Fruit fly (Drosophila melanogaster) whole organism, embryonic: ENCODE measurements around the gene CG8281.

Experiments
- Bdp1 ChIP-seq: fragments of 200-800 bp; sonication (Bioruptor generic); optimal IDR thresholded peaks from 3 replicates; lab custom pipeline; 2016; ENCODE audit warnings: missing biosample characterization, missing genetic modification characterization
- C15 ChIP-seq: fragments of 200-800 bp; sonication (Bioruptor generic); IDR thresholded peaks from 3 replicates; pipeline ENCODE4 v1.3.6; 2022; ENCODE audit warnings: missing biosample characterization, missing genetic modification characterization
- CG11695 ChIP-seq: fragments of 200-800 bp; sonication (Bioruptor generic); IDR thresholded peaks from 3 replicates; pipeline ENCODE4 v1.3.6; 2022; ENCODE audit warnings: missing biosample characterization, missing genetic modification characterization
- CG1233 ChIP-seq: fragments of 200-800 bp; sonication (Bioruptor generic); optimal IDR thresholded peaks from 4 replicates; lab custom pipeline; 2018; ENCODE audit warnings: missing biosample characterization, mild to moderate bottlenecking, missing genetic modification characterization
- CG1603 ChIP-seq: fragments of 200-800 bp; sonication (Bioruptor generic); optimal IDR thresholded peaks from 2 replicates; lab custom pipeline; 2019; ENCODE audit warnings: missing biosample characterization, mild to moderate bottlenecking, missing genetic modification characterization, moderate library complexity
- CG17328 ChIP-seq: fragments of 200-800 bp; sonication (Bioruptor generic); IDR thresholded peaks from 2 replicates; pipeline ENCODE4 v1.3.6; 2022; ENCODE audit warnings: missing biosample characterization, missing genetic modification characterization
- CG17361 ChIP-seq: fragments of 200-800 bp; sonication (Bioruptor generic); IDR thresholded peaks from 3 replicates; pipeline ENCODE4 v1.3.6; 2022; ENCODE audit warnings: missing biosample characterization, missing genetic modification characterization
- CG17802 ChIP-seq: fragments of 200-800 bp; sonication (Bioruptor generic); optimal IDR thresholded peaks from 2 replicates; lab custom pipeline; 2018; ENCODE audit warnings: missing biosample characterization, mild to moderate bottlenecking, missing genetic modification characterization, moderate library complexity
- CG18599 ChIP-seq: fragments of 200-800 bp; sonication (Bioruptor generic); optimal IDR thresholded peaks from 3 replicates; lab custom pipeline; 2017; ENCODE audit warnings: missing biosample characterization, missing genetic modification characterization, mild to moderate bottlenecking, moderate library complexity, missing genetic modification reagents
- CG2678 ChIP-seq: fragments of 200-800 bp; sonication (Bioruptor generic); optimal IDR thresholded peaks from 3 replicates; lab custom pipeline; 2019; ENCODE audit warnings: missing biosample characterization, mild to moderate bottlenecking, missing genetic modification characterization, moderate library complexity
- CG2875 ChIP-seq: fragments of 200-800 bp; sonication (Bioruptor generic); optimal IDR thresholded peaks from 2 replicates; lab custom pipeline; 2017; ENCODE audit warnings: missing biosample characterization, mild to moderate bottlenecking, missing genetic modification characterization, missing genetic modification reagents
- CG2889 ChIP-seq: fragments of 200-800 bp; sonication (Bioruptor generic); IDR thresholded peaks from 3 replicates; pipeline ENCODE4 v1.3.6; 2022; ENCODE audit warnings: missing biosample characterization, missing genetic modification characterization
- CG8478 ChIP-seq: fragments of >200 bp; optimal IDR thresholded peaks from 2 replicates; lab custom pipeline; 2018
- CG8765 ChIP-seq: fragments of 200-800 bp; sonication (Bioruptor generic); IDR thresholded peaks from 2 replicates; pipeline ENCODE4 v1.3.6; 2022; ENCODE audit warnings: missing biosample characterization, missing genetic modification characterization
- CG8924 ChIP-seq: fragments of 200-800 bp; optimal IDR thresholded peaks from 3 replicates; lab custom pipeline; 2019; ENCODE audit warnings: missing biosample characterization, mild to moderate bottlenecking, missing genetic modification characterization, moderate library complexity
- Elba2 ChIP-seq: fragments of 200-800 bp; sonication (Bioruptor generic); optimal IDR thresholded peaks from 3 replicates; lab custom pipeline; 2016; ENCODE audit warnings: missing biosample characterization, missing genetic modification characterization
- Fer2 ChIP-seq: fragments of 200-800 bp; sonication (Bioruptor generic); optimal IDR thresholded peaks from 2 replicates; lab custom pipeline; 2018; ENCODE audit warnings: missing biosample characterization, mild to moderate bottlenecking, missing genetic modification characterization, moderate library complexity
- Gsc ChIP-seq: fragments of 200-800 bp; sonication (Bioruptor generic); IDR thresholded peaks from 2 replicates; pipeline ENCODE4 v1.3.6; 2022; ENCODE audit warnings: missing biosample characterization, missing genetic modification characterization
- HLH54F ChIP-seq: fragments of 200-800 bp; sonication (Bioruptor generic); optimal IDR thresholded peaks from 3 replicates; lab custom pipeline; 2016; ENCODE audit warnings: missing biosample characterization, missing genetic modification characterization
- Hr3 ChIP-seq: fragments of 200-800 bp; sonication (Bioruptor generic); optimal IDR thresholded peaks from 3 replicates; lab custom pipeline; 2016; ENCODE audit warnings: missing biosample characterization, missing genetic modification characterization
- Hsf ChIP-seq: fragments of 200-800 bp; sonication (Bioruptor generic); optimal IDR thresholded peaks from 3 replicates; lab custom pipeline; 2016; ENCODE audit warnings: missing biosample characterization, missing genetic modification characterization
- Lim3 ChIP-seq: fragments of 200-800 bp; sonication (Bioruptor generic); IDR thresholded peaks from 2 replicates; pipeline ENCODE4 v1.3.6; 2022; ENCODE audit warnings: missing biosample characterization, missing genetic modification characterization
- Pdp1 ChIP-seq, 2 experiments: fragments of 200-800 bp; sonication (Bioruptor generic); optimal IDR thresholded peaks; 3 replicates each; lab custom pipeline; 2016; ENCODE audit warnings: missing biosample characterization in 2 of 2, missing genetic modification characterization in 2 of 2, mild to moderate bottlenecking in 1 of 2, moderate library complexity in 1 of 2
- Rx ChIP-seq: fragments of 200-800 bp; sonication (Bioruptor generic); IDR thresholded peaks from 2 replicates; pipeline ENCODE4 v1.3.6; 2022; ENCODE audit warnings: missing biosample characterization, missing genetic modification characterization
- TFAM ChIP-seq: fragments of 200-800 bp; sonication (Bioruptor generic); optimal IDR thresholded peaks from 2 replicates; lab custom pipeline; 2017; ENCODE audit warnings: missing biosample characterization, missing genetic modification characterization, inconsistent platforms
- amos ChIP-seq: fragments of 200-800 bp; sonication (Bioruptor generic); IDR thresholded peaks from 2 replicates; pipeline ENCODE4 v1.3.6; 2022; ENCODE audit warnings: missing biosample characterization, missing genetic modification characterization; ENCODE audit not compliant: partially characterized antibody
- ap ChIP-seq: fragments of 200-800 bp; sonication (Bioruptor generic); IDR thresholded peaks from 2 replicates; pipeline ENCODE4 v1.3.6; 2022; ENCODE audit warnings: missing biosample characterization, missing genetic modification characterization
- ara ChIP-seq: fragments of 200-800 bp; sonication (Bioruptor generic); IDR thresholded peaks from 2 replicates; pipeline ENCODE4 v1.3.6; 2022; ENCODE audit warnings: missing biosample characterization, missing genetic modification characterization
- ato ChIP-seq: fragments of 200-800 bp; sonication (Bioruptor generic); IDR thresholded peaks from 2 replicates; pipeline ENCODE4 v1.3.6; 2022; ENCODE audit warnings: missing biosample characterization, missing genetic modification characterization; ENCODE audit not compliant: partially characterized antibody
- cg ChIP-seq: fragments of 200-800 bp; sonication (Bioruptor generic); optimal IDR thresholded peaks from 3 replicates; lab custom pipeline; 2019; ENCODE audit warnings: missing biosample characterization, mild to moderate bottlenecking, missing genetic modification characterization, moderate library complexity
- chif ChIP-seq, 2 experiments: fragments of 200-800 bp; sonication (Bioruptor generic); optimal IDR thresholded peaks; 3 replicates each; lab custom pipeline; 2016; ENCODE audit warnings: missing biosample characterization in 2 of 2, missing genetic modification characterization in 2 of 2
- dm ChIP-seq: fragments of 200-800 bp; sonication (Bioruptor generic); optimal IDR thresholded peaks from 3 replicates; lab custom pipeline; 2016; ENCODE audit warnings: missing biosample characterization, missing genetic modification characterization
- ems ChIP-seq: fragments of 200-800 bp; sonication (Bioruptor generic); optimal IDR thresholded peaks from 3 replicates; lab custom pipeline; 2016; ENCODE audit warnings: missing biosample characterization, missing genetic modification characterization
- ftz-f1 ChIP-seq: fragments of 200-800 bp; sonication (Bioruptor generic); optimal IDR thresholded peaks from 2 replicates; lab custom pipeline; 2016; ENCODE audit warnings: missing biosample characterization, missing genetic modification characterization
- gcm ChIP-seq: fragments of 200-800 bp; sonication (Bioruptor generic); optimal IDR thresholded peaks from 2 replicates; lab custom pipeline; 2019; ENCODE audit warnings: missing biosample characterization, mild to moderate bottlenecking, missing genetic modification characterization, moderate library complexity
- grn ChIP-seq: fragments of 200-800 bp; sonication (Bioruptor generic); optimal IDR thresholded peaks from 3 replicates; lab custom pipeline; 2017; ENCODE audit warnings: missing biosample characterization, missing genetic modification characterization
- her ChIP-seq: fragments of 200-800 bp; sonication (Bioruptor generic); optimal IDR thresholded peaks from 2 replicates; lab custom pipeline; 2016; ENCODE audit warnings: missing biosample characterization, missing genetic modification characterization
- hkb ChIP-seq, 2 experiments: fragments of 200-800 bp in 1 of 2; fragments of >200 bp in 1 of 2; sonication (Bioruptor generic) in 1 of 2; IDR thresholded peaks in 1 of 2; optimal IDR thresholded peaks in 1 of 2; 2 replicates each; pipeline versions ENCODE4 v1.3.6 to Lab custom; 2017 to 2022; ENCODE audit warnings: missing biosample characterization in 1 of 2, missing genetic modification characterization in 1 of 2
- ind ChIP-seq: fragments of 200-800 bp; sonication (Bioruptor generic); optimal IDR thresholded peaks from 3 replicates; lab custom pipeline; 2016; ENCODE audit warnings: missing biosample characterization, missing genetic modification characterization
- lov ChIP-seq, 2 experiments: fragments of 200-800 bp in 1 of 2; fragments of >200 bp in 1 of 2; sonication (Bioruptor generic) in 1 of 2; IDR thresholded peaks in 1 of 2; optimal IDR thresholded peaks in 1 of 2; 2 replicates in 1 of 2; 3 replicates in 1 of 2; pipeline versions ENCODE4 v1.3.6 to Lab custom; 2017 to 2022; ENCODE audit warnings: missing biosample characterization in 1 of 2, missing genetic modification characterization in 1 of 2
- org-1 ChIP-seq: fragments of 200-800 bp; sonication (Bioruptor generic); optimal IDR thresholded peaks from 2 replicates; lab custom pipeline; 2017; ENCODE audit warnings: missing biosample characterization, missing genetic modification characterization
- pb ChIP-seq: fragments of 200-800 bp; sonication (Bioruptor generic); optimal IDR thresholded peaks from 3 replicates; lab custom pipeline; 2016; ENCODE audit warnings: missing biosample characterization, missing genetic modification characterization
- peb ChIP-seq: fragments of 200-800 bp; sonication (Bioruptor generic); IDR thresholded peaks from 2 replicates; pipeline ENCODE4 v1.3.6; 2022; ENCODE audit warnings: missing biosample characterization, missing genetic modification characterization
- phol ChIP-seq: fragments of 200-800 bp; sonication (Bioruptor generic); optimal IDR thresholded peaks from 3 replicates; lab custom pipeline; 2018; ENCODE audit warnings: missing biosample characterization, mild to moderate bottlenecking, missing genetic modification characterization, moderate library complexity
- pnt ChIP-seq: fragments of 200-800 bp; sonication (Bioruptor generic); optimal IDR thresholded peaks from 3 replicates; lab custom pipeline; 2016; ENCODE audit warnings: missing biosample characterization, missing genetic modification characterization
- row ChIP-seq: fragments of 200-800 bp; sonication (Bioruptor generic); IDR thresholded peaks from 3 replicates; pipeline ENCODE4 v1.3.6; 2022; ENCODE audit warnings: missing biosample characterization, missing genetic modification characterization
- sens ChIP-seq: fragments of 200-800 bp; sonication (Bioruptor generic); peaks from one replicate; lab custom pipeline; 2016; ENCODE audit warnings: missing biosample characterization, missing genetic modification characterization
- sens-2 ChIP-seq: fragments of 200-800 bp; sonication (Bioruptor generic); IDR thresholded peaks from 2 replicates; pipeline ENCODE4 v1.3.6; 2022; ENCODE audit warnings: missing biosample characterization, missing genetic modification characterization
- slbo ChIP-seq: fragments of 200-800 bp; sonication (Bioruptor generic); IDR thresholded peaks from 2 replicates; pipeline ENCODE4 v1.3.6; 2022; ENCODE audit warnings: missing biosample characterization, missing genetic modification characterization
- so ChIP-seq: fragments of 200-800 bp; sonication (Bioruptor generic); IDR thresholded peaks from 3 replicates; pipeline ENCODE4 v1.3.6; 2022; ENCODE audit warnings: missing biosample characterization, missing genetic modification characterization
- tin ChIP-seq: fragments of 200-800 bp; sonication (Bioruptor generic); optimal IDR thresholded peaks from 3 replicates; lab custom pipeline; 2016; ENCODE audit warnings: missing biosample characterization, missing genetic modification characterization

Gene CG8281

DNA sequence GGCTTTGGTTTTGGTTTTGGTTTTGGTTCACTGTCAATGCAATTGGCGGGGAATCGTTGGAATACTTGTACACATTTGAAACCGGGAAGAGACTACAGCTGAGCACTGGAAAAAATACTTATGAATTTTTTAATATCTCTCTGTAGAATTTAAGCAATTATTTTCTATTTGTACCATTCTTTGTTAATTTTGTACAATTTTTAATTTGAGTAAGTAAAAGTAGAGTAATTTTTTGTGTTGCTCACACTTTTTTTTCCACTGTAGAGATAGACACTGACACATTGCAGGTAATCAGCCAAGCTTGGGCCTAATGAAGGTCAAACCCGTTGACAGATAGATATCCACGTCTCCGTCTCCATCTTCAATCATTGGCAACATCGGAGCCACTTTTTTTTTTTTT is 29.0 kb upstream of the CG8281 start (continued):
- TF ChIP-seq sens (GFP tag; lab: Kevin White, UChicago) (peak; percentile 84), CG17328 (GFP tag; lab: Robert Waterston, UW) (peak; percentile 57), CG2678 (tag; lab: Kevin White, UChicago) (peak; percentile 15), so (GFP tag; lab: Robert Waterston, UW) (peak; percentile 60; the same call in 1 of the 3 replicates), Rx (GFP tag; lab: Robert Waterston, UW) (no peak), CG17361 (GFP tag; lab: Robert Waterston, UW) (0 out of 3 replicates have a peak, but pooled peaks have one; percentile 38), pnt (peak; percentile 21), CG2889 (GFP tag; lab: Robert Waterston, UW) (no peak), ftz-f1 (GFP tag; lab: Kevin White, UChicago) (no peak), CG8765 (GFP tag; lab: Robert Waterston, UW) (no peak), row (GFP tag; lab: Robert Waterston, UW) (peak; percentile 57; the same call in 2 of the 3 replicates), ara (GFP tag; lab: Robert Waterston, UW) (peak; percentile 67; the same call in 1 of the 2 replicates), CG8924 (peak; percentile 4), her (GFP tag; lab: Kevin White, UChicago) (no peak), peb (GFP tag; lab: Robert Waterston, UW) (no peak), ems (no peak), Elba2 (GFP tag; lab: Kevin White, UChicago) (no peak), ap (GFP tag; lab: Robert Waterston, UW) (peak; percentile 19; the same call in 1 of the 2 replicates), phol (tag; lab: Kevin White, UChicago) (peak; percentile 18), Lim3 (GFP tag; lab: Robert Waterston, UW) (no peak), Bdp1 (GFP tag; lab: Kevin White, UChicago) (no peak), chif (GFP tag; optimal IDR thresholded peaks at IDR 0.05; lab: Kevin White, UChicago) (peak in 1 of 2 experiments; percentile 20), CG11695 (GFP tag; lab: Robert Waterston, UW) (peak; percentile 52; the same call in 1 of the 3 replicates), CG17802 (tag; lab: Kevin White, UChicago) (no peak), slbo (GFP tag; lab: Robert Waterston, UW) (peak; percentile 58; the same call in 1 of the 2 replicates), CG8478 (lab: Kevin White, UChicago) (no peak), ind (GFP tag; lab: Kevin White, UChicago) (no peak), CG2875 (GFP tag; lab: Kevin White, UChicago) (no peak), Hr3 (GFP tag; lab: Kevin White, UChicago) (peak; percentile 21), Pdp1 (GFP tag; optimal IDR thresholded peaks at IDR 0.05; lab: Kevin White, UChicago) (peak in 1 of 2 experiments; percentile 80), gcm (GFP tag; lab: Kevin White, UChicago) (no peak), tin (peak; percentile 14), Hsf (no peak), cg (no peak), CG18599 (GFP tag; lab: Kevin White, UChicago) (no peak), pb (GFP tag; lab: Kevin White, UChicago) (no peak), amos (no peak), TFAM (GFP tag; lab: Kevin White, UChicago) (no peak), dm (GFP tag; lab: Kevin White, UChicago) (no peak), CG1233 (GFP tag; lab: Kevin White, UChicago) (no peak), CG1603 (tag; lab: Kevin White, UChicago) (peak; percentile 13), hkb (optimal IDR thresholded peaks at IDR 0.05; lab: Kevin White, UChicago) (no peak), hkb (GFP tag; IDR thresholded peaks at IDR 0.05; lab: Robert Waterston, UW) (peak; percentile 50), lov (optimal IDR thresholded peaks at IDR 0.05; lab: Kevin White, UChicago) (no peak), lov (GFP tag; IDR thresholded peaks at IDR 0.05; lab: Robert Waterston, UW) (no peak), sens-2 (GFP tag; lab: Robert Waterston, UW) (no peak), ato (GFP tag; lab: Robert Waterston, UW) (no peak), grn (GFP tag; lab: Kevin White, UChicago) (no peak), Gsc (GFP tag; lab: Robert Waterston, UW) (no peak), Fer2 (no peak), org-1 (GFP tag; lab: Kevin White, UChicago) (peak; percentile 7), HLH54F (GFP tag; lab: Kevin White, UChicago) (no peak), C15 (GFP tag; lab: Robert Waterston, UW) (no peak)
